Fruit fly (Drosophila melanogaster) whole organism, prepupa: ENCODE measurements around the gene TTLL5.

Source experiments
- CG6163 ChIP-seq: fragments of 200-800 bp; sonication (Bioruptor generic); IDR thresholded peaks from 3 replicates; pipeline ENCODE4 v1.3.6; 2022; ENCODE audit warnings: missing biosample characterization, missing genetic modification characterization
- Eip78C ChIP-seq: fragments of 200-800 bp; sonication (Bioruptor generic); peaks from one replicate; lab custom pipeline; 2016; ENCODE audit warnings: missing biosample characterization, missing genetic modification characterization
- Eip93F ChIP-seq: fragments of 200-800 bp; sonication (Bioruptor generic); optimal IDR thresholded peaks from 2 replicates; lab custom pipeline; 2016; ENCODE audit warnings: missing biosample characterization, mild to moderate bottlenecking, missing genetic modification characterization
- Hr38 ChIP-seq: sonication (Bioruptor generic); optimal IDR thresholded peaks from 2 replicates; lab custom pipeline; 2016; ENCODE audit warnings: missing biosample characterization, missing genetic modification characterization
- OdsH ChIP-seq: fragments of 200-800 bp; sonication (Bioruptor generic); optimal IDR thresholded peaks from 3 replicates; lab custom pipeline; 2016; ENCODE audit warnings: missing biosample characterization, missing genetic modification characterization
- Sox102F ChIP-seq: fragments of 200-800 bp; sonication (Bioruptor generic); optimal IDR thresholded peaks from 2 replicates; lab custom pipeline; 2016; ENCODE audit warnings: missing biosample characterization, mild to moderate bottlenecking, missing genetic modification characterization
- esn ChIP-seq: fragments of 200-800 bp; sonication (Bioruptor generic); optimal IDR thresholded peaks from 2 replicates; lab custom pipeline; 2016; ENCODE audit warnings: missing biosample characterization, mild to moderate bottlenecking, missing genetic modification characterization, moderate library complexity
- fd59A ChIP-seq: fragments of 200-800 bp; sonication (Bioruptor generic); optimal IDR thresholded peaks from 2 replicates; lab custom pipeline; 2017; ENCODE audit warnings: missing biosample characterization, mild to moderate bottlenecking, missing genetic modification characterization, missing genetic modification reagents
- pdm3 ChIP-seq: fragments of 200-800 bp; sonication (Bioruptor generic); optimal IDR thresholded peaks from 3 replicates; lab custom pipeline; 2016; ENCODE audit warnings: missing biosample characterization, missing genetic modification characterization
- topi ChIP-seq: fragments of 200-800 bp; sonication (Bioruptor generic); optimal IDR thresholded peaks from 3 replicates; lab custom pipeline; 2016; ENCODE audit warnings: missing biosample characterization, missing genetic modification characterization

DNA sequence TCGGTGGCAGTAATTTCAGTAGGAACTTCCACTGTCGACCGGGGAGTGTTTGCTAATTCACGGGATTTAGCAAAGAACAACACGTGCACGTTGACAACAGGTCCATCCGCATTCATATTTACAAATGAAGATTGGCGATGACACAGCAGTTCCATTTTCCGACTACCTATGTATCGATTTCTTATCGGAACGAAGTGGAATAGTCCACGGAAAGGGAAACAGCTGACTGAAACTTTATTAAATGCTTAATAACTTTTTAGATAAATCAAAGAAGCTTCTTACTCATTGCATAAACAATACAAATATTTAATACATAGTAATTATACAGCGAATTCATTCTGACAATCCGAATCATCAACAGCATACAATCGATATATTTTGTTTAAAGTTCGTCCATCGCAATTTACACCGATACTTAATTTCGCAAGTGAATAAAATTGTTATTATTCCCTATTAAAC lies 4.5 kb upstream of the TTLL5 start, which contains the start of the genes Mocs2A, Mocs2B and Clbn:
- TF ChIP-seq Eip78C (GFP tag; lab: Kevin White, UChicago) (no peak), Eip93F (GFP tag; lab: Kevin White, UChicago) (no peak), OdsH (GFP tag; lab: Kevin White, UChicago) (no peak), topi (GFP tag; lab: Kevin White, UChicago) (no peak), esn (GFP tag; lab: Kevin White, UChicago) (peak; percentile 7), Sox102F (GFP tag; lab: Kevin White, UChicago) (no peak), pdm3 (GFP tag; lab: Kevin White, UChicago) (no peak), Hr38 (GFP tag; lab: Kevin White, UChicago) (no peak), fd59A (GFP tag; lab: Kevin White, UChicago) (no peak), CG6163 (no peak)
